Fruit fly (Drosophila melanogaster) whole organism, embryonic: Measurements from ENCODE around the gene hang.

Experiments
- Bteb2 ChIP-seq: fragments of 200-800 bp; sonication (Bioruptor generic); optimal IDR thresholded peaks from 2 replicates; lab custom pipeline; 2016; ENCODE audit warnings: missing biosample characterization, missing genetic modification characterization
- CG12104 ChIP-seq: fragments of 200-800 bp; sonication (Bioruptor generic); optimal IDR thresholded peaks from 3 replicates; lab custom pipeline; 2016; ENCODE audit warnings: missing biosample characterization, missing genetic modification characterization
- CG13624 ChIP-seq: fragments of 200-800 bp; sonication (Bioruptor generic); optimal IDR thresholded peaks from 2 replicates; lab custom pipeline; 2016; ENCODE audit warnings: missing biosample characterization, missing genetic modification characterization
- CG15269 ChIP-seq: fragments of 200-800 bp; sonication (Bioruptor generic); optimal IDR thresholded peaks from 2 replicates; lab custom pipeline; 2018; ENCODE audit warnings: missing biosample characterization, mild to moderate bottlenecking, missing genetic modification characterization, moderate library complexity
- CG17912 ChIP-seq: fragments of 200-800 bp; sonication (Bioruptor generic); optimal IDR thresholded peaks from 2 replicates; lab custom pipeline; 2018; ENCODE audit warnings: missing biosample characterization, mild to moderate bottlenecking, missing genetic modification characterization
- Camta ChIP-seq: fragments of 200-800 bp; sonication (Bioruptor generic); optimal IDR thresholded peaks from 2 replicates; lab custom pipeline; 2016; ENCODE audit warnings: missing biosample characterization, missing genetic modification characterization
- Gug ChIP-seq: fragments of 200-800 bp; sonication (Bioruptor generic); IDR thresholded peaks from 4 replicates; pipeline ENCODE4 v1.3.6; 2022; ENCODE audit warnings: missing biosample characterization, missing genetic modification characterization
- Mad ChIP-seq: fragments of 200-800 bp; sonication (Bioruptor generic); optimal IDR thresholded peaks from 2 replicates; lab custom pipeline; 2016; ENCODE audit warnings: missing biosample characterization, missing genetic modification characterization
- Stat92E ChIP-seq, 3 experiments: fragments of >200 bp in 2 of 3; fragments of 200-800 bp in 1 of 3; sonication (Bioruptor generic) in 1 of 3; optimal IDR thresholded peaks; 2 replicates each; lab custom pipeline; 2017 to 2019; ENCODE audit warnings: missing biosample characterization in 3 of 3, missing genetic modification characterization in 3 of 3, mild to moderate bottlenecking in 1 of 3, moderate library complexity in 1 of 3
- br ChIP-seq: fragments of >200 bp; optimal IDR thresholded peaks from 2 replicates; lab custom pipeline; 2017
- dati ChIP-seq: fragments of 200-800 bp; sonication (Bioruptor generic); IDR thresholded peaks from 2 replicates; pipeline ENCODE4 v1.3.6; 2022; ENCODE audit warnings: missing biosample characterization, missing genetic modification characterization
- disco-r ChIP-seq: fragments of 200-800 bp; sonication (Bioruptor generic); optimal IDR thresholded peaks from 2 replicates; lab custom pipeline; 2016; ENCODE audit warnings: missing biosample characterization, missing genetic modification characterization
- pum ChIP-seq: fragments of 200-800 bp; sonication (Bioruptor generic); optimal IDR thresholded peaks from 2 replicates; lab custom pipeline; 2016; ENCODE audit warnings: missing biosample characterization, missing genetic modification characterization
- trem ChIP-seq: fragments of 200-800 bp; optimal IDR thresholded peaks from 3 replicates; lab custom pipeline; 2019; ENCODE audit warnings: missing biosample characterization, mild to moderate bottlenecking, missing genetic modification characterization, moderate library complexity

- TF ChIP-seq CG13624 (no peak), trem (tag; lab: Kevin White, UChicago) (no peak), Mad (GFP tag; lab: Kevin White, UChicago) (no peak), dati (GFP tag; lab: Robert Waterston, UW) (no peak), br (lab: Kevin White, UChicago) (no peak), Bteb2 (GFP tag; lab: Kevin White, UChicago) (no peak), CG15269 (tag; lab: Kevin White, UChicago) (no peak), CG17912 (no peak), Camta (GFP tag; lab: Kevin White, UChicago) (no peak), pum (no peak), Stat92E (GFP tag; optimal IDR thresholded peaks at IDR 0.05; lab: Kevin White, UChicago) (no peak), Gug (no peak), disco-r (no peak), CG12104 (GFP tag; lab: Kevin White, UChicago) (no peak)
Observed at dm6 chrX:16423125-16423509, 486 bp downstream of the hang start.
